Fruit fly (Drosophila melanogaster) whole organism, adult: ENCODE measurements around the gene Vm26Ac.

Experiments used
- CG11617 ChIP-seq: fragments of 200-800 bp; sonication (Bioruptor generic); optimal IDR thresholded peaks from 2 replicates; lab custom pipeline; 2017; ENCODE audit warnings: mild to moderate bottlenecking, missing biosample characterization, missing genetic modification reagents, missing genetic modification characterization
- CG14711 ChIP-seq: fragments of 200-800 bp; sonication (Bioruptor generic); optimal IDR thresholded peaks from 2 replicates; lab custom pipeline; 2018; ENCODE audit warnings: missing biosample characterization, mild to moderate bottlenecking, missing genetic modification characterization, moderate library complexity
- CG7045 ChIP-seq: fragments of 200-800 bp; sonication (Bioruptor generic); optimal IDR thresholded peaks from 2 replicates; lab custom pipeline; 2017; ENCODE audit warnings: missing biosample characterization, mild to moderate bottlenecking, missing genetic modification characterization
- cic ChIP-seq: fragments of 200-800 bp; sonication (Bioruptor generic); optimal IDR thresholded peaks from 2 replicates; lab custom pipeline; 2017; ENCODE audit warnings: missing biosample characterization, mild to moderate bottlenecking, missing genetic modification characterization, moderate library complexity
- cnc ChIP-seq, 2 experiments: fragments of >200 bp; optimal IDR thresholded peaks; 2 replicates each; lab custom pipeline; 2017
- kay ChIP-seq: fragments of 200-800 bp; sonication (Bioruptor generic); peaks from one replicate; lab custom pipeline; 2016; ENCODE audit warnings: missing biosample characterization, missing genetic modification characterization, borderline replicate concordance
- ovo ChIP-seq: fragments of 200-800 bp; sonication (Bioruptor generic); optimal IDR thresholded peaks from 2 replicates; lab custom pipeline; 2016; ENCODE audit warnings: missing biosample characterization, missing genetic modification characterization
- tj ChIP-seq: fragments of 200-800 bp; sonication (Bioruptor generic); optimal IDR thresholded peaks from 3 replicates; lab custom pipeline; 2017; ENCODE audit warnings: missing biosample characterization, mild to moderate bottlenecking, missing genetic modification characterization, moderate library complexity

- TF ChIP-seq tj: peak; percentile 10
- TF ChIP-seq ovo (GFP tag; lab: Kevin White, UChicago): no peak
- TF ChIP-seq cnc (optimal IDR thresholded peaks at IDR 0.05; lab: Kevin White, UChicago): no peak
- TF ChIP-seq CG11617 (GFP tag; lab: Kevin White, UChicago): no peak
- TF ChIP-seq kay (GFP tag; lab: Kevin White, UChicago): no peak
- peak; percentile 32 for TF ChIP-seq CG14711
- no peak for TF ChIP-seq CG7045 (GFP tag; lab: Kevin White, UChicago)
- peak; percentile 32 for TF ChIP-seq cic (GFP tag; lab: Kevin White, UChicago)
These were observed 40.8 kb upstream of the Vm26Ac start, which contains the start of gene Kdm5 for dm6 chr2L:5999247-5999646.
